Worm (Caenorhabditis elegans) whole organism, L4 larva: ENCODE results near the gene T28A8.5.

Experiments
- R02D3.7 ChIP-seq: fragments of 150-350 bp; sonication (generic microtip); optimal IDR thresholded peaks from 3 replicates; lab custom pipeline; 2014; ENCODE audit warnings: missing biosample characterization, missing genetic modification characterization
- Y5F2A.4 ChIP-seq: fragments of 200-800 bp; sonication (Bioruptor generic); optimal IDR thresholded peaks from 2 replicates; lab custom pipeline; 2018; ENCODE audit warnings: mild to moderate bottlenecking, missing genetic modification characterization, missing compliant biosample characterization
- ceh-82 ChIP-seq: sonication (generic microtip); optimal IDR thresholded peaks from 2 replicates; lab custom pipeline; 2017; ENCODE audit warnings: missing biosample characterization, missing genetic modification characterization
- dpl-1 ChIP-seq: fragments of 150-350 bp; optimal IDR thresholded peaks from 2 replicates; lab custom pipeline; 2014; ENCODE audit warnings: missing biosample characterization, missing genetic modification reagents, missing genetic modification characterization
- dve-1 ChIP-seq: sonication (generic microtip); optimal IDR thresholded peaks from 2 replicates; lab custom pipeline; 2017; ENCODE audit warnings: antibody characterized with exemption, mild to moderate bottlenecking, missing genetic modification characterization, missing compliant biosample characterization; ENCODE audit not compliant: insufficient read depth
- nhr-237 ChIP-seq: sonication (generic microtip); optimal IDR thresholded peaks from 2 replicates; lab custom pipeline; 2017; ENCODE audit warnings: missing biosample characterization, missing genetic modification characterization
- nhr-28 ChIP-seq: fragments of 150-350 bp; optimal IDR thresholded peaks from 2 replicates; lab custom pipeline; 2014; ENCODE audit warnings: missing biosample characterization, missing genetic modification characterization
- snpc-4 ChIP-seq: fragments of 150-350 bp; optimal IDR thresholded peaks from 2 replicates; lab custom pipeline; 2014; ENCODE audit warnings: missing biosample characterization, missing genetic modification characterization
- ztf-11 ChIP-seq: fragments of 150-350 bp; optimal IDR thresholded peaks from 2 replicates; lab custom pipeline; 2014; ENCODE audit warnings: missing biosample characterization, missing genetic modification characterization

ce11 chrIII:13544593-13544992 lies 43.2 kb downstream of the T28A8.5 start:
- no peak for TF ChIP-seq Y5F2A.4 (GFP tag; lab: Kevin White, UChicago)
- TF ChIP-seq dve-1: peak; percentile 85
- no peak for TF ChIP-seq dpl-1
- TF ChIP-seq nhr-237 (tag; lab: Kevin White, UChicago): no peak
- TF ChIP-seq snpc-4 (tag; lab: Kevin White, UChicago): no peak
- TF ChIP-seq R02D3.7 (tag; lab: Kevin White, UChicago): no peak
- TF ChIP-seq ztf-11 (tag; lab: Kevin White, UChicago): no peak
- TF ChIP-seq ceh-82 (tag; lab: Kevin White, UChicago): no peak
- peak; percentile 97 for TF ChIP-seq nhr-28 (tag; lab: Kevin White, UChicago)
